Worm (Caenorhabditis elegans) whole organism, late embryonic: ENCODE results near the gene rig-3.

ENCODE experiments used
- C08G9.2 ChIP-seq: sonication (generic microtip); optimal IDR thresholded peaks from 2 replicates; lab custom pipeline; 2016; ENCODE audit warnings: mild to moderate bottlenecking, missing genetic modification characterization, moderate library complexity, missing compliant biosample characterization
- C38D4.7 ChIP-seq: fragments of 200-800 bp; sonication (Bioruptor generic); optimal IDR thresholded peaks from 2 replicates; lab custom pipeline; 2018; ENCODE audit warnings: mild to moderate bottlenecking, missing genetic modification characterization, moderate library complexity, missing compliant biosample characterization
- K09A11.1 ChIP-seq: sonication (generic microtip); optimal IDR thresholded peaks from 2 replicates; lab custom pipeline; 2017; ENCODE audit warnings: antibody characterized with exemption, mild to moderate bottlenecking, missing genetic modification characterization, missing compliant biosample characterization; ENCODE audit not compliant: insufficient read depth
- ama-1 ChIP-seq: fragments of 150-350 bp; optimal IDR thresholded peaks from 2 replicates; lab custom pipeline; 2014
- ceh-18 ChIP-seq: sonication (generic microtip); optimal IDR thresholded peaks from 2 replicates; lab custom pipeline; 2016; ENCODE audit warnings: missing genetic modification characterization, missing compliant biosample characterization
- ceh-19 ChIP-seq: fragments of 200-800 bp; sonication (Bioruptor generic); optimal IDR thresholded peaks from 2 replicates; lab custom pipeline; 2018; ENCODE audit warnings: mild to moderate bottlenecking, missing genetic modification characterization, missing compliant biosample characterization
- ceh-31 ChIP-seq: sonication (generic microtip); optimal IDR thresholded peaks from 2 replicates; lab custom pipeline; 2016; ENCODE audit warnings: missing genetic modification characterization, missing compliant biosample characterization
- ceh-6 ChIP-seq: fragments of 200-800 bp; sonication (Bioruptor generic); optimal IDR thresholded peaks from 2 replicates; lab custom pipeline; 2018; ENCODE audit warnings: mild to moderate bottlenecking, missing genetic modification characterization, missing compliant biosample characterization
- ceh-9 ChIP-seq: sonication (generic microtip); optimal IDR thresholded peaks from 2 replicates; lab custom pipeline; 2016; ENCODE audit warnings: mild to moderate bottlenecking, missing genetic modification characterization, inconsistent platforms, missing compliant biosample characterization
- dmd-4 ChIP-seq: sonication (generic microtip); optimal IDR thresholded peaks from 2 replicates; lab custom pipeline; 2016; ENCODE audit warnings: borderline replicate concordance, missing genetic modification characterization, missing compliant biosample characterization
- elt-2 ChIP-seq: sonication (generic microtip); optimal IDR thresholded peaks from 2 replicates; lab custom pipeline; 2016; ENCODE audit warnings: missing genetic modification reagents, missing genetic modification characterization, missing compliant biosample characterization
- elt-4 ChIP-seq: sonication (generic microtip); optimal IDR thresholded peaks from 2 replicates; lab custom pipeline; 2016; ENCODE audit warnings: missing genetic modification characterization, missing compliant biosample characterization
- ets-4 ChIP-seq: sonication (generic microtip); optimal IDR thresholded peaks from 2 replicates; lab custom pipeline; 2016; ENCODE audit warnings: missing genetic modification characterization, missing compliant biosample characterization
- fax-1 ChIP-seq: sonication (generic microtip); optimal IDR thresholded peaks from 2 replicates; lab custom pipeline; 2016; ENCODE audit warnings: missing genotype, missing genetic modification characterization, missing compliant biosample characterization
- fkh-6 ChIP-seq: sonication (generic microtip); optimal IDR thresholded peaks from 2 replicates; lab custom pipeline; 2016; ENCODE audit warnings: missing genetic modification characterization, missing compliant biosample characterization
- gmeb-2 ChIP-seq: sonication (generic microtip); optimal IDR thresholded peaks from 2 replicates; lab custom pipeline; 2016; ENCODE audit warnings: missing genetic modification characterization, inconsistent platforms, missing compliant biosample characterization
- hlh-13 ChIP-seq: fragments of 200-800 bp; sonication (Bioruptor generic); optimal IDR thresholded peaks from 2 replicates; lab custom pipeline; 2018; ENCODE audit warnings: mild to moderate bottlenecking, missing genetic modification characterization, missing compliant biosample characterization
- hlh-30 ChIP-seq: sonication (generic microtip); optimal IDR thresholded peaks from 2 replicates; lab custom pipeline; 2017; ENCODE audit warnings: antibody characterized with exemption, missing genetic modification characterization, missing compliant biosample characterization; ENCODE audit not compliant: insufficient read depth
- hlh-8 ChIP-seq: sonication (generic microtip); optimal IDR thresholded peaks from 2 replicates; lab custom pipeline; 2016; ENCODE audit warnings: missing genotype, missing genetic modification characterization, missing compliant biosample characterization
- lim-6 ChIP-seq: sonication (generic microtip); optimal IDR thresholded peaks from 2 replicates; lab custom pipeline; 2016; ENCODE audit warnings: missing genetic modification characterization, missing compliant biosample characterization
- lin-11 ChIP-seq: fragments of 200-800 bp; sonication (Bioruptor generic); optimal IDR thresholded peaks from 2 replicates; lab custom pipeline; 2018; ENCODE audit warnings: mild to moderate bottlenecking, missing genetic modification characterization, missing compliant biosample characterization
- madf-2 ChIP-seq: sonication (generic microtip); optimal IDR thresholded peaks from 2 replicates; lab custom pipeline; 2017; ENCODE audit warnings: missing genetic modification characterization, missing compliant biosample characterization
- mec-3 ChIP-seq: sonication (generic microtip); optimal IDR thresholded peaks from 2 replicates; lab custom pipeline; 2016; ENCODE audit warnings: borderline replicate concordance, missing genetic modification characterization, missing compliant biosample characterization
- nhr-232 ChIP-seq: sonication (generic microtip); optimal IDR thresholded peaks from 2 replicates; lab custom pipeline; 2016; ENCODE audit warnings: missing genetic modification characterization, missing compliant biosample characterization
- npax-4 ChIP-seq: sonication (generic microtip); optimal IDR thresholded peaks from 2 replicates; lab custom pipeline; 2016; ENCODE audit warnings: missing genetic modification characterization, missing compliant biosample characterization
- pat-9 ChIP-seq: fragments of 200-800 bp; sonication (Bioruptor generic); optimal IDR thresholded peaks from 2 replicates; lab custom pipeline; 2018; ENCODE audit warnings: mild to moderate bottlenecking, missing genetic modification characterization, moderate library complexity, missing compliant biosample characterization
- pax-1 ChIP-seq: fragments of 150-350 bp; optimal IDR thresholded peaks from 2 replicates; lab custom pipeline; 2014; ENCODE audit warnings: missing biosample characterization, missing genetic modification characterization
- pha-2 ChIP-seq: sonication (generic microtip); optimal IDR thresholded peaks from 2 replicates; lab custom pipeline; 2017; ENCODE audit warnings: mild to moderate bottlenecking, missing genetic modification characterization, missing compliant biosample characterization
- ref-2 ChIP-seq: sonication (generic microtip); optimal IDR thresholded peaks from 2 replicates; lab custom pipeline; 2016; ENCODE audit warnings: missing genetic modification characterization, missing compliant biosample characterization
- sox-2 ChIP-seq: fragments of 200-800 bp; sonication (Bioruptor generic); IDR thresholded peaks from 2 replicates; pipeline ENCODE4 v1.3.6; 2022; ENCODE audit warnings: missing genetic modification reagents, missing genetic modification characterization, missing compliant biosample characterization
- sox-4 ChIP-seq: sonication (generic microtip); optimal IDR thresholded peaks from 2 replicates; lab custom pipeline; 2017; ENCODE audit warnings: mild to moderate bottlenecking, missing genetic modification characterization, inconsistent platforms, missing compliant biosample characterization
- syd-9 ChIP-seq: sonication (generic microtip); optimal IDR thresholded peaks from 2 replicates; lab custom pipeline; 2016; ENCODE audit warnings: mild to moderate bottlenecking, missing genetic modification characterization, moderate library complexity, missing compliant biosample characterization
- tbx-2 ChIP-seq: sonication (generic microtip); optimal IDR thresholded peaks from 2 replicates; lab custom pipeline; 2016; ENCODE audit warnings: missing genetic modification characterization, missing compliant biosample characterization
- tbx-7 ChIP-seq: sonication (generic microtip); optimal IDR thresholded peaks from 2 replicates; lab custom pipeline; 2016; ENCODE audit warnings: missing genotype, missing genetic modification characterization, missing compliant biosample characterization
- ttx-3 ChIP-seq: sonication (generic microtip); optimal IDR thresholded peaks from 2 replicates; lab custom pipeline; 2016; ENCODE audit warnings: missing genetic modification reagents, missing genetic modification characterization, missing compliant biosample characterization
- unc-42 ChIP-seq: sonication (generic microtip); optimal IDR thresholded peaks from 2 replicates; lab custom pipeline; 2016; ENCODE audit warnings: missing genotype, missing genetic modification characterization, missing compliant biosample characterization
- unc-55 ChIP-seq: sonication (generic microtip); optimal IDR thresholded peaks from 2 replicates; lab custom pipeline; 2017; ENCODE audit warnings: missing biosample characterization, missing genetic modification reagents, missing genetic modification characterization
- unc-86 ChIP-seq: sonication (generic microtip); optimal IDR thresholded peaks from 2 replicates; lab custom pipeline; 2016; ENCODE audit warnings: missing genetic modification characterization, missing compliant biosample characterization

The rig-3 gene

ce11 chrX:6808239-6808638 is 45.2 kb upstream of the rig-3 start:
- TF ChIP-seq pat-9 (no peak), syd-9 (tag; lab: Kevin White, UChicago) (no peak), sox-4 (no peak), mec-3 (tag; lab: Kevin White, UChicago) (no peak), madf-2 (tag; lab: Kevin White, UChicago) (no peak), lim-6 (no peak), fax-1 (tag; lab: Kevin White, UChicago) (no peak), pha-2 (no peak), sox-2 (GFP tag; lab: Robert Waterston, UW) (no peak), hlh-8 (no peak), ceh-19 (GFP tag; lab: Kevin White, UChicago) (no peak), tbx-7 (tag; lab: Kevin White, UChicago) (no peak), ref-2 (tag; lab: Kevin White, UChicago) (no peak), npax-4 (tag; lab: Kevin White, UChicago) (no peak), unc-55 (GFP tag; lab: Kevin White, UChicago) (no peak)

- TF ChIP-seq dmd-4 (tag; lab: Kevin White, UChicago) (no peak), mec-3 (tag; lab: Kevin White, UChicago) (peak; percentile 3)
These were observed 44.8 kb upstream of the rig-3 start for ce11 chrX:6808640-6809039.

- TF ChIP-seq ttx-3 = no peak
- TF ChIP-seq fkh-6 = no peak
- no peak for TF ChIP-seq ceh-9 (tag; lab: Kevin White, UChicago)
- peak; percentile 38 for TF ChIP-seq ceh-31 (tag; lab: Kevin White, UChicago)
These were observed 40.4 kb upstream of the rig-3 start for ce11 chrX:6813025-6813424.

- peak; percentile 56 for TF ChIP-seq elt-2 (tag; lab: Kevin White, UChicago)
- no peak for TF ChIP-seq ets-4
- no peak for TF ChIP-seq ceh-6 (GFP tag; lab: Kevin White, UChicago)
These were observed 35.4 kb upstream of the rig-3 start, which contains the start of gene dhs-28 for ce11 chrX:6818036-6818488. Gene dhs-28 (plus strand): TSS chrX:6818438.

- TF ChIP-seq K09A11.1 (tag; lab: Kevin White, UChicago) (no peak), ceh-18 (no peak), ceh-6 (GFP tag; lab: Kevin White, UChicago) (no peak), hlh-13 (no peak), tbx-2 (tag; lab: Kevin White, UChicago) (no peak), elt-4 (tag; lab: Kevin White, UChicago) (no peak), fax-1 (tag; lab: Kevin White, UChicago) (no peak), pax-1 (tag; lab: Kevin White, UChicago) (no peak), unc-42 (tag; lab: Kevin White, UChicago) (no peak), nhr-232 (tag; lab: Kevin White, UChicago) (no peak), ttx-3 (no peak), unc-86 (no peak), lin-11 (tag; lab: Kevin White, UChicago) (no peak), ama-1 (lab: Kevin White, UChicago) (no peak), ets-4 (no peak), gmeb-2 (tag; lab: Kevin White, UChicago) (no peak), C38D4.7 (no peak), C08G9.2 (tag; lab: Kevin White, UChicago) (no peak), hlh-30 (tag; lab: Kevin White, UChicago) (no peak)
These were observed 34.3 kb upstream of the rig-3 start for ce11 chrX:6819135-6819534.
